Worm (Caenorhabditis elegans): ENCODE measurements around the gene gly-14.

The gly-14 gene

DNA sequence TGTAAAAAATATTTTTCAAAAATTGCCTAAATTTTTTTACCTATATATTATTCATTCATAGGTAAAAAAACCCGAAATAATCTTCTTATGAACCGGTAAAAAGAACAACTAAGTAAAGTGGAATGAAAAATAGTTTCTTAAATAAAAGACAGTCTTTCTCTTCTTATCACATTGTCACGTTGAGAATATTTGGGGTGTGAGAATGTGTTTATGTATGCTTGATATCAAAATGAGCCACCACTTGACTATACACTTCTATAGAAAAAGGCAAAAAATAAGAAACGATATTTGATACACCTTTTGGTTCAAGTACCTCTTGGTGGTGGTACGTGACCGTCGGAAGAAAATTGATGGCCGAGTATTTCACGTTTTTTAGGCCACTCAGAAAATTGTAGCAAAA is 26.5 kb upstream of the gly-14 start, which contains the start of gene hmit-1.3:
Gene hmit-1.3 (minus strand): TSS at position 103 of the 400 bp plus-strand sequence.
- peak; percentile 13 for TF ChIP-seq pha-4 (tag; optimal IDR thresholded peaks at IDR 0.05)
- peak; percentile 58 for TF ChIP-seq pqm-1 (tag; optimal IDR thresholded peaks at IDR 0.05)
- TF ChIP-seq snpc-4 (tag; optimal IDR thresholded peaks at IDR 0.05), result no peak
- peak; percentile 58 for TF ChIP-seq elt-2 (tag; optimal IDR thresholded peaks at IDR 0.05)
- no peak for TF ChIP-seq eor-1 (tag; optimal IDR thresholded peaks at IDR 0.05)

DNA sequence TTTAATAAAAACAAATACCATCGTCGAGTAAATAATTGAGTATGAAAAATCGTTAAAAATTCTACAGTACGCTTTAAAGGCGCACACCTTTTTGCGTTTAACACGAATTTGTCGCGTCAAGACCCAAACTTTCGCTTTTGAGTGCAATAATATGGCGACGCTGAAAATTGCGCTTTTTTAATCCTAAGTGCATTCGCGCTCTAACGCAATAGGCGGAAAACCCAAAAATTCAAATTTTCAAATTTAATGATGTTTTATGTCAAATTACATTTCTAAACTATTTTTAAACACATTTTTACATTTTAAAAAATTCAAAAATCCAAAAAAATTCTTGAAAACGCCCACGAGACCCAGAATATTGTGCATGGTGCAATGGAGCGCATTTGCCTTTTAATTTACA is 18.8 kb upstream of the gly-14 start:
- TF ChIP-seq hmg-11 (tag; optimal IDR thresholded peaks at IDR 0.05) (no peak), ceh-9 (tag; optimal IDR thresholded peaks at IDR 0.05) (no peak), nhr-28 (tag; optimal IDR thresholded peaks at IDR 0.05) (no peak), nfya-1 (tag; optimal IDR thresholded peaks at IDR 0.05; ENCODE audit: insufficient read depth) (no peak), elt-3 (tag; optimal IDR thresholded peaks at IDR 0.05) (no peak), elt-1 (tag; optimal IDR thresholded peaks at IDR 0.05) (no peak), ceh-82 (tag; optimal IDR thresholded peaks at IDR 0.05) (no peak), fos-1 (tag; optimal IDR thresholded peaks at IDR 0.05) (no peak), eor-1 (tag; optimal IDR thresholded peaks at IDR 0.05) (no peak), pqm-1 (tag; optimal IDR thresholded peaks at IDR 0.05) (no peak), ama-1 (optimal IDR thresholded peaks at IDR 0.05) (no peak), ceh-16 (tag; optimal IDR thresholded peaks at IDR 0.05) (no peak), ztf-11 (tag; optimal IDR thresholded peaks at IDR 0.05) (no peak), mml-1 (tag; optimal IDR thresholded peaks at IDR 0.05) (no peak), mdl-1 (tag; optimal IDR thresholded peaks at IDR 0.05) (no peak), nhr-77 (tag; optimal IDR thresholded peaks at IDR 0.05) (no peak)

DNA sequence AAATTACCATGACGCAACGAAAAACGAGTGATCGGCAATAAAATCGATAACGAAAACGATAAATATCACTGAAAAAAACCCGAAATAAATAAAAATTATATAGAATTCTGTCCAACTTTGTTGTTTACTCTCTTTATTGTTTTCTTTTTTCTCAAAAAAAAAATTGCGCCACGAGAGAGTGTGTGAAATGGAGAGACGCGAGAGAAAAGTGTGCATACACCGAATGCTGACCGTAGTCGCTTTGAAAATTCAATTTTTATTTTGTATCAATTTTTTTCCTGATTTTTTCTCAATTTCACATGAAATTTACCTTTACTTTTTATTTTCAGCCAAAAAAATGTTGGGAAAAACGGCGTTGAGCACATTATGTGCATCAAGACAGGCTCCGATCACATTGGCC is 16.9 kb upstream of the gly-14 start, which contains the start of the genes M01F1.4 and mrpl-35:
Gene M01F1.4 (minus strand): TSS at position 126 of the 400 bp plus-strand sequence.
Gene mrpl-35 (plus strand): TSS at position 330 of the 400 bp plus-strand sequence.
- peak; percentile 95 for TF ChIP-seq pha-4 (tag; optimal IDR thresholded peaks at IDR 0.05)
- no peak for TF ChIP-seq fos-1 (tag; optimal IDR thresholded peaks at IDR 0.05)
- peak; percentile 3 for TF ChIP-seq nhr-23 (tag; optimal IDR thresholded peaks at IDR 0.05)
- no peak for TF ChIP-seq elt-1 (tag; optimal IDR thresholded peaks at IDR 0.05)
- no peak for TF ChIP-seq ztf-11 (tag; optimal IDR thresholded peaks at IDR 0.05)
- TF ChIP-seq ama-1 (optimal IDR thresholded peaks at IDR 0.05), result no peak
- peak; percentile 14 for TF ChIP-seq elt-2 (tag; optimal IDR thresholded peaks at IDR 0.05)
- TF ChIP-seq snpc-4 (tag; optimal IDR thresholded peaks at IDR 0.05), result peak; percentile 65
- TF ChIP-seq sea-2 (GFP tag; optimal IDR thresholded peaks at IDR 0.05), result no peak
- peak; percentile 62 for TF ChIP-seq lin-15B (tag; optimal IDR thresholded peaks at IDR 0.05)
- TF ChIP-seq nhr-237 (tag; optimal IDR thresholded peaks at IDR 0.05), result no peak
- TF ChIP-seq mml-1 (tag; optimal IDR thresholded peaks at IDR 0.05), result no peak
- no peak for TF ChIP-seq nhr-43 (tag; optimal IDR thresholded peaks at IDR 0.05; ENCODE audit: poor library complexity, severe bottlenecking)
- TF ChIP-seq hmg-11 (tag; optimal IDR thresholded peaks at IDR 0.05), result peak; percentile 45
- TF ChIP-seq lin-39 (tag; optimal IDR thresholded peaks at IDR 0.05), result peak; percentile 12
- peak; percentile 87 for TF ChIP-seq nfya-1 (tag; optimal IDR thresholded peaks at IDR 0.05; ENCODE audit: insufficient read depth)

- TF ChIP-seq aly-2 (tag; optimal IDR thresholded peaks at IDR 0.05) (no peak), pqm-1 (tag; optimal IDR thresholded peaks at IDR 0.05) (peak; percentile 73), daf-12 (tag; optimal IDR thresholded peaks at IDR 0.05) (no peak), hmg-11 (tag; optimal IDR thresholded peaks at IDR 0.05) (peak; percentile 79), ZK546.5 (tag; optimal IDR thresholded peaks at IDR 0.05) (no peak), nhr-25 (tag; optimal IDR thresholded peaks at IDR 0.05) (peak; percentile 93), ceh-28 (tag; optimal IDR thresholded peaks at IDR 0.05) (peak; percentile 44), lin-15B (tag; optimal IDR thresholded peaks at IDR 0.05) (peak; percentile 90), pha-4 (tag; optimal IDR thresholded peaks at IDR 0.05) (peak; percentile 91), sea-2 (GFP tag; optimal IDR thresholded peaks at IDR 0.05) (no peak), elt-2 (tag; optimal IDR thresholded peaks at IDR 0.05) (peak; percentile 47), nhr-43 (tag; optimal IDR thresholded peaks at IDR 0.05; ENCODE audit: poor library complexity, severe bottlenecking) (peak; percentile 18), mml-1 (tag; optimal IDR thresholded peaks at IDR 0.05) (no peak), nhr-237 (tag; optimal IDR thresholded peaks at IDR 0.05) (no peak), nfya-1 (tag; optimal IDR thresholded peaks at IDR 0.05; ENCODE audit: insufficient read depth) (peak; percentile 94), ama-1 (optimal IDR thresholded peaks at IDR 0.05) (peak; percentile 68), eor-1 (tag; optimal IDR thresholded peaks at IDR 0.05) (no peak), ztf-4 (tag; optimal IDR thresholded peaks at IDR 0.05) (peak; percentile 73), nhr-67 (tag; optimal IDR thresholded peaks at IDR 0.05) (no peak), unc-62 (GFP tag; optimal IDR thresholded peaks at IDR 0.05) (no peak), lin-39 (tag; optimal IDR thresholded peaks at IDR 0.05) (peak; percentile 67), lsy-12 (tag; optimal IDR thresholded peaks at IDR 0.05) (peak; percentile 49), ztf-11 (tag; optimal IDR thresholded peaks at IDR 0.05) (no peak), snpc-4 (tag; optimal IDR thresholded peaks at IDR 0.05) (peak; percentile 73), fkh-10 (GFP tag; optimal IDR thresholded peaks at IDR 0.05) (peak; percentile 39), skn-1 (tag; optimal IDR thresholded peaks at IDR 0.05) (peak; percentile 60), fos-1 (tag; optimal IDR thresholded peaks at IDR 0.05) (no peak), ceh-82 (tag; optimal IDR thresholded peaks at IDR 0.05) (no peak), zag-1 (tag; optimal IDR thresholded peaks at IDR 0.05) (no peak), nhr-28 (tag; optimal IDR thresholded peaks at IDR 0.05) (no peak), R02D3.7 (tag; optimal IDR thresholded peaks at IDR 0.05) (peak; percentile 57), jun-1 (tag; optimal IDR thresholded peaks at IDR 0.05) (peak; percentile 70), nhr-23 (tag; optimal IDR thresholded peaks at IDR 0.05) (peak; percentile 84), nhr-11 (tag; optimal IDR thresholded peaks at IDR 0.05) (no peak), egl-5 (tag; optimal IDR thresholded peaks at IDR 0.05) (peak; percentile 83)
These were observed 12.1 kb upstream of the gly-14 start, which contains the start of gene lias-1 for ce11 chrIII:3505051-3505548. lias-1 (minus strand) TSS chrIII:3505101.
